Worm (Caenorhabditis elegans) whole organism, L1 larva: ENCODE results near the gene ZK593.2.
A peak's percentile ranks its signal among the peaks of the same experiment; 100 is the strongest.

Experiments used
- aha-1 ChIP-seq: fragments of 150-350 bp; optimal IDR thresholded peaks from 2 replicates; lab custom pipeline; 2014; ENCODE audit warnings: missing biosample characterization, missing genetic modification characterization
- fos-1 ChIP-seq: fragments of 150-350 bp; optimal IDR thresholded peaks from 2 replicates; lab custom pipeline; 2014; ENCODE audit warnings: missing biosample characterization, missing genetic modification characterization
- lir-3 ChIP-seq: sonication (generic microtip); optimal IDR thresholded peaks from 2 replicates; lab custom pipeline; 2016; ENCODE audit warnings: mild to moderate bottlenecking, missing genetic modification characterization, moderate library complexity, missing compliant biosample characterization; ENCODE audit not compliant: poor library complexity
- mep-1 ChIP-seq: fragments of 150-350 bp; optimal IDR thresholded peaks from 2 replicates; lab custom pipeline; 2014; ENCODE audit warnings: missing biosample characterization, missing genetic modification characterization
- nhr-11 ChIP-seq: fragments of 150-350 bp; optimal IDR thresholded peaks from 2 replicates; lab custom pipeline; 2014; ENCODE audit warnings: missing biosample characterization, missing genetic modification characterization
- nhr-237 ChIP-seq: fragments of 150-350 bp; optimal IDR thresholded peaks from 2 replicates; lab custom pipeline; 2014; ENCODE audit warnings: missing biosample characterization, missing genetic modification characterization
- nhr-28 ChIP-seq: fragments of 150-350 bp; optimal IDR thresholded peaks from 2 replicates; lab custom pipeline; 2014; ENCODE audit warnings: missing biosample characterization, missing genetic modification characterization
- nhr-77 ChIP-seq: fragments of 150-350 bp; optimal IDR thresholded peaks from 2 replicates; lab custom pipeline; 2014; ENCODE audit warnings: missing biosample characterization, missing genetic modification characterization
- sox-4 ChIP-seq: sonication (generic microtip); optimal IDR thresholded peaks from 2 replicates; lab custom pipeline; 2016; ENCODE audit warnings: missing genetic modification characterization, missing compliant biosample characterization
- zag-1 ChIP-seq: fragments of 150-350 bp; optimal IDR thresholded peaks from 2 replicates; lab custom pipeline; 2014; ENCODE audit warnings: missing biosample characterization, missing genetic modification characterization
- ztf-11 ChIP-seq, 2 experiments: sonication (generic microtip); optimal IDR thresholded peaks; 2 replicates each; lab custom pipeline; 2016 to 2017; ENCODE audit warnings: missing genetic modification characterization in 2 of 2, missing biosample characterization in 1 of 2, missing compliant biosample characterization in 1 of 2

DNA sequence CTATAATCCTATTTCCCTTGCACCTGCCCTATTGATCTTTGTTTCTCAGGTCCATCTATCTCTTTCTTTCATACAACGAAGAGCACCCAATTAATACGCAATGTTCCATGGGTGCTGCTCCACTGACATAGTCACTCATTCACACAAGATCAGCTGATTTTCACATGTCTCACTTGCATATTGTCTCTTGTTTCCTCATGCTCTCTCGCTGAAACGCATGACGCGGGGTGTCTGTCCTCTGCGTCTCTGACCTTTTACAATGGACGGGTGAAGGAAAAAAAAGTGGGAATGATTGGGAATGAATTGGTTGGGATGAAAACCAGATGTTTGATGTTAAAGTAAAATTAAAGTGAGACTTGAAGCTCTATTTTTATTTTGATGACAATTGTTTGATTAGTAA is 22.2 kb downstream of the ZK593.2 start:
- peak; percentile 77 for TF ChIP-seq fos-1 (tag; lab: Kevin White, UChicago)
- TF ChIP-seq nhr-237 (tag; lab: Kevin White, UChicago): peak; percentile 57
- TF ChIP-seq ztf-11 (tag; optimal IDR thresholded peaks at IDR 0.05; lab: Kevin White, UChicago): peak in 1 of 2 experiments; percentile 86
- no peak for TF ChIP-seq nhr-28 (tag; lab: Kevin White, UChicago)
- TF ChIP-seq sox-4 (tag; lab: Kevin White, UChicago): peak; percentile 78
- TF ChIP-seq zag-1: no peak
- TF ChIP-seq aha-1 (tag; lab: Kevin White, UChicago): peak; percentile 63
- TF ChIP-seq mep-1 (tag; lab: Kevin White, UChicago): peak; percentile 96
- TF ChIP-seq lir-3 (tag; lab: Kevin White, UChicago): peak; percentile 85
- TF ChIP-seq nhr-77 (tag; lab: Kevin White, UChicago): no peak
- TF ChIP-seq nhr-11 (tag; lab: Kevin White, UChicago): peak; percentile 90
